Worm (Caenorhabditis elegans) whole organism, late embryonic: Measurements from ENCODE around the gene ipla-5.

Source experiments
- ceh-2 ChIP-seq: sonication (generic microtip); optimal IDR thresholded peaks from 2 replicates; lab custom pipeline; 2016; ENCODE audit warnings: missing genotype, missing genetic modification characterization, missing compliant biosample characterization
- che-1 ChIP-seq: sonication (generic microtip); optimal IDR thresholded peaks from 2 replicates; lab custom pipeline; 2016; ENCODE audit warnings: mild to moderate bottlenecking, missing genetic modification characterization, missing compliant biosample characterization
- dmd-4 ChIP-seq: sonication (generic microtip); optimal IDR thresholded peaks from 2 replicates; lab custom pipeline; 2016; ENCODE audit warnings: borderline replicate concordance, missing genetic modification characterization, missing compliant biosample characterization
- elt-2 ChIP-seq: sonication (generic microtip); optimal IDR thresholded peaks from 2 replicates; lab custom pipeline; 2016; ENCODE audit warnings: missing genetic modification reagents, missing genetic modification characterization, missing compliant biosample characterization
- ets-4 ChIP-seq: sonication (generic microtip); optimal IDR thresholded peaks from 2 replicates; lab custom pipeline; 2016; ENCODE audit warnings: missing genetic modification characterization, missing compliant biosample characterization
- eyg-1 ChIP-seq: sonication (generic microtip); optimal IDR thresholded peaks from 2 replicates; lab custom pipeline; 2016; ENCODE audit warnings: missing genotype, missing genetic modification characterization, missing compliant biosample characterization
- fkh-10 ChIP-seq: fragments of 150-350 bp; optimal IDR thresholded peaks from 2 replicates; lab custom pipeline; 2014; ENCODE audit warnings: missing biosample characterization, missing genetic modification reagents, missing genetic modification characterization
- nhr-11 ChIP-seq: fragments of 150-350 bp; optimal IDR thresholded peaks from 2 replicates; lab custom pipeline; 2014; ENCODE audit warnings: missing biosample characterization, missing genetic modification characterization
- pqm-1 ChIP-seq: sonication (generic microtip); optimal IDR thresholded peaks from 2 replicates; lab custom pipeline; 2016; ENCODE audit warnings: missing genetic modification characterization, missing compliant biosample characterization
- pros-1 ChIP-seq: fragments of 150-350 bp; optimal IDR thresholded peaks from 2 replicates; lab custom pipeline; 2014; ENCODE audit warnings: missing biosample characterization, missing genetic modification reagents, missing genetic modification characterization
- tbx-2 ChIP-seq: sonication (generic microtip); optimal IDR thresholded peaks from 2 replicates; lab custom pipeline; 2016; ENCODE audit warnings: missing genetic modification characterization, missing compliant biosample characterization
- ttx-3 ChIP-seq: sonication (generic microtip); optimal IDR thresholded peaks from 2 replicates; lab custom pipeline; 2016; ENCODE audit warnings: missing genetic modification reagents, missing genetic modification characterization, missing compliant biosample characterization

DNA sequence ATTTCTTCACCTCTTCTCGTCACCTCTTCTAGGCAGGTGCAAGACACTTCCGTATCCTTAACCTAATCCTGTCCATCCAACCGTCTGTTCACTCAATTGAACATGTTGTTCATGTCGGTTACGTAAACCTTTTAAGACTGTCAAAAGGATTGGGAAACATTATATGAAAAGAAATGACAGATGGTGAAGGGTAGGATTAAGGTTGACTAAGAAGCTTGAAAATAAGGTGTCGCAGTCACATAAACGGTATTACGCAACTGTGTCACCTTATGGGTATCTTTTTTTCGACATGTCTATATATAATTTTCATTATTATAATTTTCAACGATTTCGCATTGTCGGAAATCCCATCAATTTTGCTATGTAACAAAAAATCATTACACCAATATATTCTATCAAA is 7.8 kb downstream of the ipla-5 start:
- TF ChIP-seq tbx-2 (tag; lab: Kevin White, UChicago) (no peak), ets-4 (tag; lab: Kevin White, UChicago) (no peak), nhr-11 (no peak), pros-1 (tag; lab: Kevin White, UChicago) (no peak), fkh-10 (GFP tag; lab: Kevin White, UChicago) (no peak), pqm-1 (tag; lab: Kevin White, UChicago) (no peak), ttx-3 (tag; lab: Kevin White, UChicago) (no peak), ceh-2 (tag; lab: Kevin White, UChicago) (no peak), elt-2 (no peak), che-1 (no peak), dmd-4 (no peak), eyg-1 (tag; lab: Kevin White, UChicago) (no peak)
